Fruit fly (Drosophila melanogaster): ENCODE results near the gene CG34426.

The CG34426 gene

DNA sequence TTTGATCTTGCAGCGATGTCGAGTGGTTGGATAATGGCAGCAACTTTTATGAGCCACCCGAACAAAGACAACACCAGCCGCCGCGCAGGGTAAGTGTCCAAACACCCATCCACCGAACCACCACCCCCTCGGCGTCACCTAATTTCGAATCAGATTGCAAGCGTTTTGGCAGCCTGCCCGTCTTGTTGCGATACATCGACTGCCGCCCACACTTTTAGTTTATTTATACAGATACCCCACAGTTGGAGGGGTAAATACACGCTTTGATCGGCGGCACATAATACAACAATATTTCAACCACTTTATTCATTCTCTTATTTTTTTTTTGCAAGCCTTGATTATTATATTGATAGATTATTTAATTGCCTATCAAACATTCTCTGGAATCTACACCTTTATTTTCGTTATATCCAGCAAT, 39.2 kb upstream of the CG34426 start (continued):
- TF ChIP-seq CG12236 (GFP tag; optimal IDR thresholded peaks at IDR 0.05) (no peak), nmo (GFP tag; optimal IDR thresholded peaks at IDR 0.05) (peak; percentile 48), CG15601 (tag; optimal IDR thresholded peaks at IDR 0.05) (no peak), Abd-B (GFP tag; optimal IDR thresholded peaks at IDR 0.05) (no peak), CG17328 (GFP tag; IDR thresholded peaks at IDR 0.05) (0 out of 2 replicates have a peak, but pooled peaks have one; percentile 46), CG30431 (GFP tag; optimal IDR thresholded peaks at IDR 0.05) (no peak), Chrac-16 (GFP tag; optimal IDR thresholded peaks at IDR 0.05) (peak; percentile 14), HLHmδ (GFP tag; optimal IDR thresholded peaks at IDR 0.05) (no peak), Sox102F (GFP tag; optimal IDR thresholded peaks at IDR 0.05) (peak; percentile 60), cwo (GFP tag; optimal IDR thresholded peaks at IDR 0.05) (peak; percentile 16), Mes4 (GFP tag; optimal IDR thresholded peaks at IDR 0.05) (peak; percentile 6), Pdp1 (GFP tag; optimal IDR thresholded peaks at IDR 0.05) (peak in 1 of 2 experiments; percentile 84), CG18011 (GFP tag; optimal IDR thresholded peaks at IDR 0.05) (no peak), CG2712 (tag; optimal IDR thresholded peaks at IDR 0.05) (no peak), org-1 (GFP tag; optimal IDR thresholded peaks at IDR 0.05) (no peak), Bdp1 (GFP tag; optimal IDR thresholded peaks at IDR 0.05) (peak; percentile 23), CG16813 (GFP tag; IDR thresholded peaks at IDR 0.05; ENCODE audit: partially characterized antibody) (peak; percentile 40; the same call in 1 of the 3 replicates), CG8089 (GFP tag; optimal IDR thresholded peaks at IDR 0.05) (no peak), Hand (GFP tag; optimal IDR thresholded peaks at IDR 0.05) (no peak), sima (GFP tag; optimal IDR thresholded peaks at IDR 0.05) (no peak), CG16815 (GFP tag; optimal IDR thresholded peaks at IDR 0.05) (no peak), CG15696 (tag; optimal IDR thresholded peaks at IDR 0.05) (no peak), CG7357 (GFP tag; IDR thresholded peaks at IDR 0.05) (no peak), CG3995 (GFP tag; optimal IDR thresholded peaks at IDR 0.05) (no peak), CG17359 (tag; optimal IDR thresholded peaks at IDR 0.05) (no peak), CG2129 (GFP tag; IDR thresholded peaks at IDR 0.05; ENCODE audit: partially characterized antibody) (no peak), Doc2 (GFP tag; IDR thresholded peaks at IDR 0.05) (no peak), crol (GFP tag; IDR thresholded peaks at IDR 0.05) (peak; percentile 56), cato (GFP tag; optimal IDR thresholded peaks at IDR 0.05; ENCODE audit: borderline replicate concordance) (no peak), lola (GFP tag; optimal IDR thresholded peaks at IDR 0.05) (no peak), CG7786 (GFP tag; optimal IDR thresholded peaks at IDR 0.05) (peak; percentile 10), CG6254 (GFP tag; optimal IDR thresholded peaks at IDR 0.05) (no peak), slbo (GFP tag; IDR thresholded peaks at IDR 0.05) (peak; percentile 74), MBD-R2 (GFP tag; IDR thresholded peaks at IDR 0.05) (peak; percentile 20; the same call in 1 of the 2 replicates), CG7928 (GFP tag; optimal IDR thresholded peaks at IDR 0.05) (no peak), toy (GFP tag; IDR thresholded peaks at IDR 0.05) (no peak), pan (optimal IDR thresholded peaks at IDR 0.05) (no peak), pan (GFP tag; optimal IDR thresholded peaks at IDR 0.05 in 1 of 2, IDR thresholded peaks at IDR 0.05 in 1 of 2) (peak in 1 of 2 experiments; percentile 80), amos (GFP tag; IDR thresholded peaks at IDR 0.05; ENCODE audit: partially characterized antibody) (peak; percentile 33; the same call in 1 of the 2 replicates), HLH3B (GFP tag; IDR thresholded peaks at IDR 0.05) (no peak), Nf-YA (GFP tag; IDR thresholded peaks at IDR 0.05) (no peak), ara (GFP tag; IDR thresholded peaks at IDR 0.05) (peak; percentile 15; the same call in 1 of the 2 replicates), CG12071 (GFP tag; optimal IDR thresholded peaks at IDR 0.05) (no peak), BEAF-32 (GFP tag; optimal IDR thresholded peaks at IDR 0.05) (no peak), Adf1 (GFP tag; IDR thresholded peaks at IDR 0.05) (0 out of 2 replicates have a peak, but pooled peaks have one; percentile 18), Opbp (GFP tag; IDR thresholded peaks at IDR 0.05; ENCODE audit: partially characterized antibody) (no peak), ro (GFP tag; IDR thresholded peaks at IDR 0.05) (no peak), CG4424 (GFP tag; optimal IDR thresholded peaks at IDR 0.05) (no peak), CG4617 (GFP tag; optimal IDR thresholded peaks at IDR 0.05; ENCODE audit: borderline replicate concordance) (no peak), Hsf (GFP tag; optimal IDR thresholded peaks at IDR 0.05) (peak; percentile 39)

Data from whole organism, embryonic.